Fruit fly (Drosophila melanogaster) whole organism, embryonic: Measurements from ENCODE around the gene CG16789.

ENCODE experiments used
- C15 ChIP-seq: fragments of 200-800 bp; sonication (Bioruptor generic); IDR thresholded peaks from 3 replicates; pipeline ENCODE4 v1.3.6; 2022; ENCODE audit warnings: missing biosample characterization, missing genetic modification characterization
- CG10959 ChIP-seq: fragments of 200-800 bp; sonication (Bioruptor generic); IDR thresholded peaks from 2 replicates; pipeline ENCODE4 v1.3.6; 2022; ENCODE audit warnings: missing biosample characterization, missing genetic modification characterization
- CG13123 ChIP-seq: fragments of 200-800 bp; sonication (Bioruptor generic); optimal IDR thresholded peaks from 2 replicates; lab custom pipeline; 2016; ENCODE audit warnings: missing biosample characterization, missing genetic modification characterization
- CG14050 ChIP-seq: fragments of 200-800 bp; sonication (Bioruptor generic); IDR thresholded peaks from 3 replicates; pipeline ENCODE4 v1.3.6; 2022; ENCODE audit warnings: missing biosample characterization, missing genetic modification characterization
- CG14667 ChIP-seq: fragments of 200-800 bp; sonication (Bioruptor generic); IDR thresholded peaks from 2 replicates; pipeline ENCODE4 v1.3.6; 2022; ENCODE audit warnings: missing biosample characterization, missing genetic modification characterization
- CG1647 ChIP-seq: fragments of 200-800 bp; sonication (Bioruptor generic); optimal IDR thresholded peaks from 3 replicates; lab custom pipeline; 2016; ENCODE audit warnings: missing biosample characterization, missing genetic modification characterization
- CG16815 ChIP-seq: fragments of 200-800 bp; sonication (Bioruptor generic); optimal IDR thresholded peaks from 3 replicates; lab custom pipeline; 2017; ENCODE audit warnings: missing biosample characterization, mild to moderate bottlenecking, missing genetic modification characterization
- CG17186 ChIP-seq: fragments of 200-800 bp; sonication (Bioruptor generic); optimal IDR thresholded peaks from 3 replicates; lab custom pipeline; 2017; ENCODE audit warnings: missing biosample characterization, missing genetic modification reagents, missing genetic modification characterization
- CG18476 ChIP-seq: fragments of 200-800 bp; sonication (Bioruptor generic); optimal IDR thresholded peaks from 2 replicates; lab custom pipeline; 2016; ENCODE audit warnings: missing biosample characterization, mild to moderate bottlenecking, missing genetic modification characterization
- CG2129 ChIP-seq: fragments of 200-800 bp; sonication (Bioruptor generic); IDR thresholded peaks from 2 replicates; pipeline ENCODE4 v1.3.6; 2022; ENCODE audit warnings: missing biosample characterization, missing genetic modification characterization; ENCODE audit not compliant: partially characterized antibody
- CG2712 ChIP-seq: fragments of 200-800 bp; optimal IDR thresholded peaks from 3 replicates; lab custom pipeline; 2019; ENCODE audit warnings: missing biosample characterization, mild to moderate bottlenecking, missing genetic modification characterization, moderate library complexity
- CG30431 ChIP-seq: fragments of 200-800 bp; sonication (Bioruptor generic); optimal IDR thresholded peaks from 2 replicates; lab custom pipeline; 2017; ENCODE audit warnings: missing biosample characterization, missing genetic modification characterization
- CG4282 ChIP-seq: fragments of 200-800 bp; sonication (Bioruptor generic); optimal IDR thresholded peaks from 2 replicates; lab custom pipeline; 2016; ENCODE audit warnings: missing biosample characterization, missing genetic modification characterization
- CG4820 ChIP-seq: fragments of 200-800 bp; sonication (Bioruptor generic); optimal IDR thresholded peaks from 3 replicates; lab custom pipeline; 2016; ENCODE audit warnings: missing biosample characterization, missing genetic modification characterization
- CG5245 ChIP-seq: fragments of 200-800 bp; sonication (Bioruptor generic); optimal IDR thresholded peaks from 3 replicates; lab custom pipeline; 2016; ENCODE audit warnings: missing biosample characterization, missing genetic modification characterization
- CG6654 ChIP-seq: fragments of 200-800 bp; sonication (Bioruptor generic); optimal IDR thresholded peaks from 2 replicates; lab custom pipeline; 2017; ENCODE audit warnings: missing biosample characterization, mild to moderate bottlenecking, missing genetic modification characterization
- CG7271 ChIP-seq: fragments of 200-800 bp; sonication (Bioruptor generic); optimal IDR thresholded peaks from 2 replicates; lab custom pipeline; 2018; ENCODE audit warnings: missing biosample characterization, mild to moderate bottlenecking, missing genetic modification characterization, moderate library complexity
- CG8359 ChIP-seq: fragments of 200-800 bp; sonication (Bioruptor generic); optimal IDR thresholded peaks from 2 replicates; lab custom pipeline; 2017; ENCODE audit warnings: missing biosample characterization, mild to moderate bottlenecking, missing genetic modification characterization, borderline replicate concordance
- CG9727 ChIP-seq: fragments of 200-800 bp; sonication (Bioruptor generic); optimal IDR thresholded peaks from 3 replicates; lab custom pipeline; 2017; ENCODE audit warnings: missing biosample characterization, mild to moderate bottlenecking, missing genetic modification characterization
- H15 ChIP-seq: fragments of 200-800 bp; sonication (Bioruptor generic); IDR thresholded peaks from 3 replicates; pipeline ENCODE4 v1.3.6; 2022; ENCODE audit warnings: missing biosample characterization, missing genetic modification characterization
- Mad ChIP-seq: fragments of 200-800 bp; sonication (Bioruptor generic); optimal IDR thresholded peaks from 2 replicates; lab custom pipeline; 2016; ENCODE audit warnings: missing biosample characterization, missing genetic modification characterization
- Usf ChIP-seq: fragments of 200-800 bp; sonication (Bioruptor generic); optimal IDR thresholded peaks from 2 replicates; lab custom pipeline; 2017; ENCODE audit warnings: missing genotype, missing biosample characterization, missing genetic modification characterization
- Xbp1 ChIP-seq: fragments of 200-800 bp; sonication (Bioruptor generic); optimal IDR thresholded peaks from 3 replicates; lab custom pipeline; 2016; ENCODE audit warnings: missing biosample characterization, mild to moderate bottlenecking, missing genetic modification characterization
- ab ChIP-seq: fragments of 200-800 bp; sonication (Bioruptor generic); optimal IDR thresholded peaks from 2 replicates; lab custom pipeline; 2016; ENCODE audit warnings: missing biosample characterization, missing genetic modification characterization
- abd-A ChIP-seq: fragments of 200-800 bp; sonication (Bioruptor generic); optimal IDR thresholded peaks from 3 replicates; lab custom pipeline; 2019; ENCODE audit warnings: missing biosample characterization, mild to moderate bottlenecking, missing genetic modification characterization, moderate library complexity
- ac ChIP-seq: fragments of 200-800 bp; sonication (Bioruptor generic); optimal IDR thresholded peaks from 3 replicates; lab custom pipeline; 2017; ENCODE audit warnings: missing biosample characterization, mild to moderate bottlenecking, missing genetic modification characterization
- al ChIP-seq: fragments of 200-800 bp; sonication (Bioruptor generic); IDR thresholded peaks from 2 replicates; pipeline ENCODE4 v1.3.6; 2022; ENCODE audit warnings: missing biosample characterization, missing genetic modification characterization
- ase ChIP-seq: fragments of 200-800 bp; sonication (Bioruptor generic); IDR thresholded peaks from 3 replicates; pipeline ENCODE4 v1.3.6; 2022; ENCODE audit warnings: missing biosample characterization, missing genetic modification characterization
- az2 ChIP-seq: fragments of 200-800 bp; sonication (Bioruptor generic); optimal IDR thresholded peaks from 3 replicates; lab custom pipeline; 2016; ENCODE audit warnings: missing biosample characterization, missing genetic modification characterization
- bowl ChIP-seq: fragments of 200-800 bp; sonication (Bioruptor generic); IDR thresholded peaks from 2 replicates; pipeline ENCODE4 v1.3.6; 2022; ENCODE audit warnings: missing biosample characterization, missing genetic modification characterization
- cas ChIP-seq: fragments of 200-800 bp; sonication (Bioruptor generic); IDR thresholded peaks from 2 replicates; pipeline ENCODE4 v1.3.6; 2022; ENCODE audit warnings: missing biosample characterization, missing genetic modification characterization
- caup ChIP-seq: fragments of 200-800 bp; sonication (Bioruptor generic); optimal IDR thresholded peaks from 3 replicates; lab custom pipeline; 2017; ENCODE audit warnings: missing biosample characterization, mild to moderate bottlenecking, missing genetic modification characterization, moderate library complexity; ENCODE audit not compliant: severe bottlenecking
- chinmo ChIP-seq: fragments of 200-800 bp; sonication (Bioruptor generic); IDR thresholded peaks from 4 replicates; pipeline ENCODE4 v1.3.6; 2022; ENCODE audit warnings: missing biosample characterization, missing genetic modification characterization; ENCODE audit not compliant: partially characterized antibody
- fd64A ChIP-seq: fragments of 200-800 bp; sonication (Bioruptor generic); optimal IDR thresholded peaks from 3 replicates; lab custom pipeline; 2018; ENCODE audit warnings: missing biosample characterization, mild to moderate bottlenecking, missing genetic modification characterization
- fu2 ChIP-seq: fragments of 200-800 bp; sonication (Bioruptor generic); optimal IDR thresholded peaks from 2 replicates; lab custom pipeline; 2016; ENCODE audit warnings: missing biosample characterization, missing genetic modification characterization
- gem ChIP-seq: fragments of 200-800 bp; sonication (Bioruptor generic); optimal IDR thresholded peaks from 2 replicates; lab custom pipeline; 2019; ENCODE audit warnings: missing biosample characterization, mild to moderate bottlenecking, missing genetic modification characterization, moderate library complexity
- hkb ChIP-seq, 2 experiments: fragments of 200-800 bp in 1 of 2; fragments of >200 bp in 1 of 2; sonication (Bioruptor generic) in 1 of 2; IDR thresholded peaks in 1 of 2; optimal IDR thresholded peaks in 1 of 2; 2 replicates each; pipeline versions ENCODE4 v1.3.6 to Lab custom; 2017 to 2022; ENCODE audit warnings: missing biosample characterization in 1 of 2, missing genetic modification characterization in 1 of 2
- jing ChIP-seq: fragments of 200-800 bp; sonication (Bioruptor generic); optimal IDR thresholded peaks from 2 replicates; lab custom pipeline; 2018; ENCODE audit warnings: missing biosample characterization, mild to moderate bottlenecking, missing genetic modification characterization
- kay ChIP-seq: fragments of 200-800 bp; sonication (Bioruptor generic); optimal IDR thresholded peaks from 2 replicates; lab custom pipeline; 2016; ENCODE audit warnings: missing biosample characterization, missing genetic modification characterization
- lbe ChIP-seq: fragments of 200-800 bp; sonication (Bioruptor generic); optimal IDR thresholded peaks from 2 replicates; lab custom pipeline; 2016; ENCODE audit warnings: missing biosample characterization, mild to moderate bottlenecking, missing genetic modification characterization
- pb ChIP-seq: fragments of 200-800 bp; sonication (Bioruptor generic); optimal IDR thresholded peaks from 3 replicates; lab custom pipeline; 2016; ENCODE audit warnings: missing biosample characterization, missing genetic modification characterization
- prd ChIP-seq, 3 experiments: fragments of >200 bp in 2 of 3; fragments of 200-800 bp in 1 of 3; sonication (Bioruptor generic) in 1 of 3; optimal IDR thresholded peaks in 2 of 3; IDR thresholded peaks in 1 of 3; 2 replicates in 2 of 3; 3 replicates in 1 of 3; pipeline versions ENCODE4 v1.3.6 to Lab custom; 2017 to 2022; ENCODE audit warnings: missing biosample characterization in 1 of 3, missing genetic modification characterization in 1 of 3
- repo ChIP-seq: fragments of 200-800 bp; sonication (Bioruptor generic); optimal IDR thresholded peaks from 2 replicates; lab custom pipeline; 2016; ENCODE audit warnings: missing biosample characterization, missing genetic modification characterization
- schlank ChIP-seq: fragments of 200-800 bp; sonication (Bioruptor generic); optimal IDR thresholded peaks from 2 replicates; lab custom pipeline; 2018; ENCODE audit warnings: missing biosample characterization, mild to moderate bottlenecking, missing genetic modification characterization
- sens ChIP-seq: fragments of 200-800 bp; sonication (Bioruptor generic); peaks from one replicate; lab custom pipeline; 2016; ENCODE audit warnings: missing biosample characterization, missing genetic modification characterization
- sr ChIP-seq: fragments of 200-800 bp; sonication (Bioruptor generic); IDR thresholded peaks from 3 replicates; pipeline ENCODE4 v1.3.6; 2022; ENCODE audit warnings: missing biosample characterization, missing genetic modification characterization
- stwl ChIP-seq: fragments of 200-800 bp; sonication (Bioruptor generic); optimal IDR thresholded peaks from 3 replicates; lab custom pipeline; 2018; ENCODE audit warnings: missing biosample characterization, mild to moderate bottlenecking, missing genetic modification characterization, moderate library complexity
- wdn ChIP-seq: fragments of 200-800 bp; sonication (Bioruptor generic); IDR thresholded peaks from 2 replicates; pipeline ENCODE4 v1.3.6; 2022; ENCODE audit warnings: missing biosample characterization, missing genetic modification characterization
- wek ChIP-seq: fragments of 200-800 bp; sonication (Bioruptor generic); optimal IDR thresholded peaks from 3 replicates; lab custom pipeline; 2018; ENCODE audit warnings: missing biosample characterization, mild to moderate bottlenecking, missing genetic modification characterization, moderate library complexity
- zen ChIP-seq: fragments of 200-800 bp; sonication (Bioruptor generic); optimal IDR thresholded peaks from 3 replicates; lab custom pipeline; 2018; ENCODE audit warnings: missing biosample characterization, mild to moderate bottlenecking, missing genetic modification characterization, moderate library complexity

CG16789 gene

DNA sequence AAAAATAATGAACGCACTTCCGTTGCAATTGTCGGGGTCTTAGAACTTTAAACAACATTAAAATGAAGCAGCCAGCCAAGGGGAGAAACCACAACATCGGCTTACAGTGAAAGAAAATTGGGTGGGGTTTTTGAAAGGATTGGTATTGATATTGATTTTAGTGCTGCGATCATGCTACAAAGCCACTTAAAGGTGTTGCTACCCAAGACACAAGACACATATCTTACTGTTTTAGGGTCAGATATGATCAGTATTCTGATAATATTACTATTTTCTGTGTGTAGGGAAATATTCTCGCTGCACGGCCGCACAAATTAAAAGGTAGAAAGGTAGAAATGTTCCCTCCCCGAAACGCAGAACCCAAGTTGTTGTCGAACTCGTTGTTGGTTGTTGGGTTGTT, 39.1 kb downstream of the CG16789 start (continued):
- TF ChIP-seq CG30431 (GFP tag; lab: Kevin White, UChicago) (peak; percentile 49), al (GFP tag; lab: Robert Waterston, UW) (no peak), lbe (GFP tag; lab: Kevin White, UChicago) (no peak), CG9727 (GFP tag; lab: Kevin White, UChicago) (peak; percentile 74), CG7271 (tag; lab: Kevin White, UChicago) (no peak), ase (no peak), H15 (GFP tag; lab: Robert Waterston, UW) (0 out of 3 replicates have a peak, but pooled peaks have one; percentile 36), zen (no peak), wdn (GFP tag; lab: Robert Waterston, UW) (no peak), sr (GFP tag; lab: Robert Waterston, UW) (no peak), fu2 (GFP tag; lab: Kevin White, UChicago) (no peak), CG6654 (no peak), CG1647 (no peak), CG16815 (GFP tag; lab: Kevin White, UChicago) (peak; percentile 20), Xbp1 (GFP tag; lab: Kevin White, UChicago) (peak; percentile 9), az2 (GFP tag; lab: Kevin White, UChicago) (peak; percentile 31), C15 (GFP tag; lab: Robert Waterston, UW) (no peak), CG14667 (peak; percentile 18; the same call in 1 of the 2 replicates), fd64A (GFP tag; lab: Kevin White, UChicago) (no peak), CG17186 (GFP tag; lab: Kevin White, UChicago) (no peak), chinmo (GFP tag; lab: Robert Waterston, UW) (no peak), Mad (no peak), prd (optimal IDR thresholded peaks at IDR 0.05; lab: Kevin White, UChicago) (no peak), prd (GFP tag; IDR thresholded peaks at IDR 0.05; lab: Robert Waterston, UW) (peak; percentile 77), stwl (tag; lab: Kevin White, UChicago) (peak; percentile 2), sens (GFP tag; lab: Kevin White, UChicago) (peak; percentile 93), CG5245 (GFP tag; lab: Kevin White, UChicago) (peak; percentile 45), wek (GFP tag; lab: Kevin White, UChicago) (no peak), CG13123 (no peak), CG8359 (peak; percentile 42), cas (GFP tag; lab: Robert Waterston, UW) (no peak), CG4820 (peak; percentile 42), CG4282 (no peak), hkb (optimal IDR thresholded peaks at IDR 0.05; lab: Kevin White, UChicago) (no peak), hkb (GFP tag; IDR thresholded peaks at IDR 0.05; lab: Robert Waterston, UW) (0 out of 2 replicates have a peak, but pooled peaks have one; percentile 13), jing (GFP tag; lab: Kevin White, UChicago) (no peak), bowl (no peak), kay (no peak), CG2129 (GFP tag; lab: Robert Waterston, UW) (no peak), CG10959 (GFP tag; lab: Robert Waterston, UW) (peak; percentile 61), ab (no peak), repo (GFP tag; lab: Kevin White, UChicago) (no peak), caup (GFP tag; lab: Kevin White, UChicago) (no peak), CG14050 (GFP tag; lab: Robert Waterston, UW) (no peak), pb (no peak), abd-A (tag; lab: Kevin White, UChicago) (no peak), schlank (tag; lab: Kevin White, UChicago) (no peak), ac (GFP tag; lab: Kevin White, UChicago) (peak; percentile 12), Usf (GFP tag; lab: Kevin White, UChicago) (peak; percentile 23), CG18476 (GFP tag; lab: Kevin White, UChicago) (peak; percentile 3), gem (tag; lab: Kevin White, UChicago) (peak; percentile 58), CG2712 (tag; lab: Kevin White, UChicago) (peak; percentile 81)
